Fruit fly (Drosophila melanogaster) whole organism, embryonic: ENCODE measurements around the gene slf.
A peak's percentile ranks its signal among the peaks of the same experiment; 100 is the strongest.

Experiments
- Asciz ChIP-seq: fragments of 200-800 bp; sonication (Bioruptor generic); optimal IDR thresholded peaks from 2 replicates; lab custom pipeline; 2017; ENCODE audit warnings: missing biosample characterization, mild to moderate bottlenecking, missing genetic modification characterization, missing genetic modification reagents
- Atf3 ChIP-seq: fragments of 200-800 bp; sonication (Bioruptor generic); optimal IDR thresholded peaks from 3 replicates; lab custom pipeline; 2016; ENCODE audit warnings: missing biosample characterization, missing genetic modification characterization
- Blimp-1 ChIP-seq: fragments of 200-800 bp; sonication (Bioruptor generic); optimal IDR thresholded peaks from 3 replicates; lab custom pipeline; 2018; ENCODE audit warnings: missing biosample characterization, missing genetic modification characterization, mild to moderate bottlenecking, moderate library complexity, missing genetic modification reagents
- CG10147 ChIP-seq: fragments of 200-800 bp; sonication (Bioruptor generic); optimal IDR thresholded peaks from 2 replicates; lab custom pipeline; 2019; ENCODE audit warnings: missing biosample characterization, mild to moderate bottlenecking, missing genetic modification characterization, moderate library complexity
- CG10209 ChIP-seq: fragments of 200-800 bp; sonication (Bioruptor generic); optimal IDR thresholded peaks from 3 replicates; lab custom pipeline; 2017; ENCODE audit warnings: missing biosample characterization, mild to moderate bottlenecking, missing genetic modification characterization, missing genetic modification reagents
- CG10959 ChIP-seq: fragments of 200-800 bp; sonication (Bioruptor generic); IDR thresholded peaks from 2 replicates; pipeline ENCODE4 v1.3.6; 2022; ENCODE audit warnings: missing biosample characterization, missing genetic modification characterization
- CG12104 ChIP-seq: fragments of 200-800 bp; sonication (Bioruptor generic); optimal IDR thresholded peaks from 3 replicates; lab custom pipeline; 2016; ENCODE audit warnings: missing biosample characterization, missing genetic modification characterization
- CG12236 ChIP-seq: fragments of 200-800 bp; sonication (Bioruptor generic); optimal IDR thresholded peaks from 2 replicates; lab custom pipeline; 2016; ENCODE audit warnings: missing biosample characterization, missing genetic modification characterization
- CG15011 ChIP-seq: fragments of 200-800 bp; sonication (Bioruptor generic); optimal IDR thresholded peaks from 3 replicates; lab custom pipeline; 2018; ENCODE audit warnings: missing biosample characterization, mild to moderate bottlenecking, missing genetic modification characterization
- CG17359 ChIP-seq: fragments of 200-800 bp; sonication (Bioruptor generic); optimal IDR thresholded peaks from 3 replicates; lab custom pipeline; 2018; ENCODE audit warnings: missing biosample characterization, mild to moderate bottlenecking, missing genetic modification characterization, moderate library complexity
- CG17612 ChIP-seq: fragments of 200-800 bp; sonication (Bioruptor generic); IDR thresholded peaks from 2 replicates; pipeline ENCODE4 v1.3.6; 2022; ENCODE audit warnings: missing biosample characterization, missing genetic modification characterization
- CG30020 ChIP-seq: fragments of 200-800 bp; optimal IDR thresholded peaks from 2 replicates; lab custom pipeline; 2019; ENCODE audit warnings: missing biosample characterization, mild to moderate bottlenecking, missing genetic modification characterization, moderate library complexity
- CG32772 ChIP-seq: fragments of 200-800 bp; sonication (Bioruptor generic); IDR thresholded peaks from 2 replicates; pipeline ENCODE4 v1.3.6; 2022; ENCODE audit warnings: missing biosample characterization, missing genetic modification characterization
- CG34224 ChIP-seq: fragments of 200-800 bp; sonication (Bioruptor generic); IDR thresholded peaks from 3 replicates; pipeline ENCODE4 v1.3.6; 2022; ENCODE audit warnings: missing biosample characterization, missing genetic modification characterization; ENCODE audit not compliant: partially characterized antibody
- CG4282 ChIP-seq: fragments of 200-800 bp; sonication (Bioruptor generic); optimal IDR thresholded peaks from 2 replicates; lab custom pipeline; 2016; ENCODE audit warnings: missing biosample characterization, missing genetic modification characterization
- CG9876 ChIP-seq: fragments of 200-800 bp; sonication (Bioruptor generic); optimal IDR thresholded peaks from 2 replicates; lab custom pipeline; 2016; ENCODE audit warnings: missing biosample characterization, missing genetic modification characterization
- CoRest ChIP-seq: fragments of 200-800 bp; sonication (Bioruptor generic); optimal IDR thresholded peaks from 3 replicates; lab custom pipeline; 2018; ENCODE audit warnings: missing biosample characterization, mild to moderate bottlenecking, missing genetic modification characterization, moderate library complexity
- Dbx ChIP-seq: fragments of 200-800 bp; sonication (Bioruptor generic); IDR thresholded peaks from 3 replicates; pipeline ENCODE4 v1.3.6; 2022; ENCODE audit warnings: missing biosample characterization, missing genetic modification characterization
- Dref ChIP-seq: fragments of 200-800 bp; sonication (Bioruptor generic); IDR thresholded peaks from 2 replicates; pipeline ENCODE4 v1.3.6; 2022; ENCODE audit warnings: missing biosample characterization, missing genetic modification characterization
- H15 ChIP-seq: fragments of 200-800 bp; sonication (Bioruptor generic); IDR thresholded peaks from 3 replicates; pipeline ENCODE4 v1.3.6; 2022; ENCODE audit warnings: missing biosample characterization, missing genetic modification characterization
- H2.0 ChIP-seq: fragments of 200-800 bp; sonication (Bioruptor generic); IDR thresholded peaks from 2 replicates; pipeline ENCODE4 v1.3.6; 2022; ENCODE audit warnings: missing biosample characterization, missing genetic modification characterization
- HHEX ChIP-seq: fragments of 200-800 bp; sonication (Bioruptor generic); optimal IDR thresholded peaks from 3 replicates; lab custom pipeline; 2017; ENCODE audit warnings: missing biosample characterization, mild to moderate bottlenecking, missing genetic modification characterization, missing genetic modification reagents
- HmgZ ChIP-seq: fragments of 200-800 bp; sonication (Bioruptor generic); optimal IDR thresholded peaks from 2 replicates; lab custom pipeline; 2018; ENCODE audit warnings: missing biosample characterization, mild to moderate bottlenecking, missing genetic modification characterization
- Hmx ChIP-seq: fragments of 200-800 bp; sonication (Bioruptor generic); optimal IDR thresholded peaks from 2 replicates; lab custom pipeline; 2016; ENCODE audit warnings: missing biosample characterization, missing genetic modification characterization
- Max ChIP-seq: fragments of 200-800 bp; sonication (Bioruptor generic); optimal IDR thresholded peaks from 2 replicates; lab custom pipeline; 2016; ENCODE audit warnings: missing biosample characterization, mild to moderate bottlenecking, missing genetic modification characterization
- NfI ChIP-seq: fragments of 200-800 bp; sonication (Bioruptor generic); optimal IDR thresholded peaks from 3 replicates; lab custom pipeline; 2018; ENCODE audit warnings: missing biosample characterization, mild to moderate bottlenecking, missing genetic modification characterization, moderate library complexity
- Pdp1 ChIP-seq, 2 experiments: fragments of 200-800 bp; sonication (Bioruptor generic); optimal IDR thresholded peaks; 3 replicates each; lab custom pipeline; 2016; ENCODE audit warnings: missing biosample characterization in 2 of 2, missing genetic modification characterization in 2 of 2, mild to moderate bottlenecking in 1 of 2, moderate library complexity in 1 of 2
- Tbp ChIP-seq: fragments of >200 bp; optimal IDR thresholded peaks from 2 replicates; lab custom pipeline; 2018; ENCODE audit warnings: missing biosample characterization, missing genetic modification characterization
- ab ChIP-seq: fragments of 200-800 bp; sonication (Bioruptor generic); optimal IDR thresholded peaks from 2 replicates; lab custom pipeline; 2016; ENCODE audit warnings: missing biosample characterization, missing genetic modification characterization
- ac ChIP-seq: fragments of 200-800 bp; sonication (Bioruptor generic); optimal IDR thresholded peaks from 3 replicates; lab custom pipeline; 2017; ENCODE audit warnings: missing biosample characterization, mild to moderate bottlenecking, missing genetic modification characterization
- ash1 ChIP-seq: fragments of 200-800 bp; sonication (Bioruptor generic); optimal IDR thresholded peaks from 2 replicates; lab custom pipeline; 2018; ENCODE audit warnings: missing biosample characterization, mild to moderate bottlenecking, missing genetic modification characterization
- chm ChIP-seq: fragments of 200-800 bp; sonication (Bioruptor generic); IDR thresholded peaks from 2 replicates; pipeline ENCODE4 v1.3.6; 2022; ENCODE audit warnings: missing biosample characterization, missing genetic modification characterization
- crc ChIP-seq: fragments of 200-800 bp; sonication (Bioruptor generic); optimal IDR thresholded peaks from 2 replicates; lab custom pipeline; 2016; ENCODE audit warnings: missing biosample characterization, missing genetic modification characterization
- dpn ChIP-seq, 2 experiments: fragments of 200-800 bp; sonication (Bioruptor generic); optimal IDR thresholded peaks; 3 replicates each; lab custom pipeline; 2016; ENCODE audit warnings: missing biosample characterization in 2 of 2, missing genetic modification characterization in 2 of 2
- emc ChIP-seq: fragments of 200-800 bp; sonication (Bioruptor generic); optimal IDR thresholded peaks from 2 replicates; lab custom pipeline; 2016; ENCODE audit warnings: missing biosample characterization, missing genetic modification characterization
- grau ChIP-seq: fragments of 200-800 bp; optimal IDR thresholded peaks from 3 replicates; lab custom pipeline; 2019; ENCODE audit warnings: missing biosample characterization, mild to moderate bottlenecking, missing genetic modification characterization, moderate library complexity
- ken ChIP-seq: fragments of 200-800 bp; sonication (Bioruptor generic); IDR thresholded peaks from 3 replicates; pipeline ENCODE4 v1.3.6; 2022; ENCODE audit warnings: missing biosample characterization, missing genetic modification characterization
- lilli ChIP-seq: fragments of 200-800 bp; sonication (Bioruptor generic); optimal IDR thresholded peaks from 3 replicates; lab custom pipeline; 2016; ENCODE audit warnings: missing biosample characterization, missing genetic modification characterization
- nerfin-2 ChIP-seq: fragments of 200-800 bp; sonication (Bioruptor generic); IDR thresholded peaks from 2 replicates; pipeline ENCODE4 v1.3.6; 2022; ENCODE audit warnings: missing biosample characterization, missing genetic modification characterization; ENCODE audit not compliant: partially characterized antibody
- phol ChIP-seq: fragments of 200-800 bp; sonication (Bioruptor generic); optimal IDR thresholded peaks from 3 replicates; lab custom pipeline; 2018; ENCODE audit warnings: missing biosample characterization, mild to moderate bottlenecking, missing genetic modification characterization, moderate library complexity
- sd ChIP-seq: fragments of 200-800 bp; sonication (Bioruptor generic); optimal IDR thresholded peaks from 3 replicates; lab custom pipeline; 2018; ENCODE audit warnings: missing biosample characterization, mild to moderate bottlenecking, missing genetic modification characterization, moderate library complexity
- sima ChIP-seq: fragments of 200-800 bp; sonication (Bioruptor generic); optimal IDR thresholded peaks from 2 replicates; lab custom pipeline; 2016; ENCODE audit warnings: missing biosample characterization, missing genetic modification characterization
- stc ChIP-seq: fragments of 200-800 bp; sonication (Bioruptor generic); IDR thresholded peaks from 2 replicates; pipeline ENCODE4 v1.3.6; 2022; ENCODE audit warnings: missing biosample characterization, missing genetic modification characterization
- sug ChIP-seq: fragments of 200-800 bp; optimal IDR thresholded peaks from 2 replicates; lab custom pipeline; 2019; ENCODE audit warnings: missing biosample characterization, mild to moderate bottlenecking, missing genetic modification characterization, moderate library complexity
- tup ChIP-seq: fragments of 200-800 bp; sonication (Bioruptor generic); optimal IDR thresholded peaks from 2 replicates; lab custom pipeline; 2016; ENCODE audit warnings: missing biosample characterization, mild to moderate bottlenecking, missing genetic modification characterization, moderate library complexity
- vfl ChIP-seq: fragments of 200-800 bp; sonication (Bioruptor generic); optimal IDR thresholded peaks from 2 replicates; lab custom pipeline; 2016; ENCODE audit warnings: missing biosample characterization, missing genetic modification characterization
- yki ChIP-seq: fragments of >200 bp; optimal IDR thresholded peaks from 3 replicates; lab custom pipeline; 2018
- zen2 ChIP-seq: fragments of 200-800 bp; sonication (Bioruptor generic); IDR thresholded peaks from 3 replicates; pipeline ENCODE4 v1.3.6; 2022; ENCODE audit warnings: missing biosample characterization, missing genetic modification characterization; ENCODE audit not compliant: partially characterized antibody
- zfh2 ChIP-seq: fragments of 200-800 bp; sonication (Bioruptor generic); optimal IDR thresholded peaks from 2 replicates; lab custom pipeline; 2016; ENCODE audit warnings: missing biosample characterization, missing genetic modification characterization

slf gene

dm6 chr2L:4820448-4821318 lies 19.0 kb upstream of the slf start (continued):
- TF ChIP-seq tup (GFP tag; lab: Kevin White, UChicago) (no peak), zfh2 (GFP tag; lab: Kevin White, UChicago) (peak; percentile 17), CG30020 (tag; lab: Kevin White, UChicago) (peak; percentile 31), sug (tag; lab: Kevin White, UChicago) (no peak), sd (tag; lab: Kevin White, UChicago) (no peak), crc (GFP tag; lab: Kevin White, UChicago) (no peak), Pdp1 (GFP tag; optimal IDR thresholded peaks at IDR 0.05; lab: Kevin White, UChicago) (peak; percentile 21 to 61), chm (GFP tag; lab: Robert Waterston, UW) (no peak), Dref (GFP tag; lab: Robert Waterston, UW) (no peak), sima (no peak), CG12236 (GFP tag; lab: Kevin White, UChicago) (no peak), H2.0 (no peak), Asciz (no peak), Tbp (no peak), NfI (peak; percentile 16), yki (lab: Kevin White, UChicago) (no peak), Atf3 (no peak), H15 (GFP tag; lab: Robert Waterston, UW) (no peak), ash1 (GFP tag; lab: Kevin White, UChicago) (no peak), ab (GFP tag; lab: Kevin White, UChicago) (no peak), CG17612 (0 out of 2 replicates have a peak, but pooled peaks have one; percentile 19), CG32772 (GFP tag; lab: Robert Waterston, UW) (peak; percentile 38), stc (0 out of 2 replicates have a peak, but pooled peaks have one; percentile 7), Hmx (GFP tag; lab: Kevin White, UChicago) (no peak), CG10959 (GFP tag; lab: Robert Waterston, UW) (no peak), Max (GFP tag; lab: Kevin White, UChicago) (peak; percentile 28), grau (tag; lab: Kevin White, UChicago) (peak; percentile 61), lilli (GFP tag; lab: Kevin White, UChicago) (no peak), HmgZ (tag; lab: Kevin White, UChicago) (peak; percentile 46), dpn (GFP tag; optimal IDR thresholded peaks at IDR 0.05; lab: Kevin White, UChicago) (peak in 1 of 2 experiments; percentile 40), HHEX (GFP tag; lab: Kevin White, UChicago) (peak; percentile 21), CoRest (tag; lab: Kevin White, UChicago) (no peak), CG4282 (GFP tag; lab: Kevin White, UChicago) (no peak), Dbx (0 out of 3 replicates have a peak, but pooled peaks have one; percentile 19), CG10209 (GFP tag; lab: Kevin White, UChicago) (no peak), phol (peak; percentile 56), CG10147 (GFP tag; lab: Kevin White, UChicago) (peak; percentile 13), nerfin-2 (GFP tag; lab: Robert Waterston, UW) (no peak), zen2 (GFP tag; lab: Robert Waterston, UW) (no peak), Blimp-1 (GFP tag; lab: Kevin White, UChicago) (peak; percentile 2), vfl (GFP tag; lab: Kevin White, UChicago) (no peak), emc (GFP tag; lab: Kevin White, UChicago) (no peak), CG15011 (GFP tag; lab: Kevin White, UChicago) (no peak), ac (no peak), CG17359 (tag; lab: Kevin White, UChicago) (peak; percentile 1), CG34224 (GFP tag; lab: Robert Waterston, UW) (no peak), ken (GFP tag; lab: Robert Waterston, UW) (peak; percentile 24; the same call in 1 of the 3 replicates), CG9876 (GFP tag; lab: Kevin White, UChicago) (no peak), CG12104 (GFP tag; lab: Kevin White, UChicago) (no peak)
